Worm (Caenorhabditis elegans): ENCODE results near the gene Y41G9A.6.

ce11 chrX:2983996-2984395, 19.6 kb downstream of the Y41G9A.6 start, which contains the start of gene osm-5:
- no peak for TF ChIP-seq him-1 (tag; optimal IDR thresholded peaks at IDR 0.05)
- no peak for TF ChIP-seq dao-5 (tag; optimal IDR thresholded peaks at IDR 0.05)
- no peak for TF ChIP-seq W03F9.2 (tag; optimal IDR thresholded peaks at IDR 0.05)
